Worm (Caenorhabditis elegans): ENCODE results near the gene jnk-1.

The jnk-1 gene

ce11 chrIV:6977089-6977558 is 19.7 kb downstream of the jnk-1 start, which contains the start of the genes pgl-1 and him-3:
Gene pgl-1 (minus strand): TSS chrIV:6977318.
Gene him-3 (plus strand): TSS chrIV:6977508.
- no peak for TF ChIP-seq nhr-21 (tag; optimal IDR thresholded peaks at IDR 0.05)
- TF ChIP-seq nhr-237 (tag; optimal IDR thresholded peaks at IDR 0.05) = no peak
- TF ChIP-seq sma-3 (GFP tag; optimal IDR thresholded peaks at IDR 0.05) = no peak
- no peak for TF ChIP-seq peb-1 (tag; optimal IDR thresholded peaks at IDR 0.05)
- no peak for TF ChIP-seq dmd-4 (tag; optimal IDR thresholded peaks at IDR 0.05)
- no peak for TF ChIP-seq aly-2 (tag; optimal IDR thresholded peaks at IDR 0.05)
- TF ChIP-seq lin-39 (tag; optimal IDR thresholded peaks at IDR 0.05) = no peak
- no peak for TF ChIP-seq sem-4 (tag; optimal IDR thresholded peaks at IDR 0.05)
- no peak for TF ChIP-seq F13H6.1 (tag; optimal IDR thresholded peaks at IDR 0.05)
- TF ChIP-seq skn-1 (tag; optimal IDR thresholded peaks at IDR 0.05) = no peak
- no peak for TF ChIP-seq ama-1 (optimal IDR thresholded peaks at IDR 0.05)
- no peak for TF ChIP-seq nhr-23 (tag; optimal IDR thresholded peaks at IDR 0.05)
- TF ChIP-seq elt-1 (tag; optimal IDR thresholded peaks at IDR 0.05) = no peak
- no peak for TF ChIP-seq mdl-1 (tag; optimal IDR thresholded peaks at IDR 0.05)

DNA sequence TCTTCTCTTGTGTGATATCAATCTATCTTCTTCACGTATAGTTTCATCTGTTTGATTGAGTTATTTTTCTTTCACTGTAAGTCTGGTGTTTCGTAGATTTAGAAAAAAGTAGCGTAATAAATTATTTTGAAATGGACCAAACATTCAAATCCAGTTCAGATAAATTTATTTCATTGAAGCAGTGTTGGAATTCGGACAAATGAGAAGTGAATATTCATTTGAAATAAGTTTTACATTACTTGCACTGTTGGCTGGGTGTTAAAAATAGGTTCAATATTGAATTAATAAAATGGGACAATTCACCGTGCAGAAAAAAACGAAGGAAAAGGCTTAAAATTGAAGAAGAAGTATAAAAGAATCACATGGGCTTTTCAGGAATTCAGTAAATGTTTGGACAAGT is 21.2 kb downstream of the jnk-1 start:
- no peak for TF ChIP-seq unc-55 (GFP tag; optimal IDR thresholded peaks at IDR 0.05)
- no peak for TF ChIP-seq sma-9 (GFP tag; optimal IDR thresholded peaks at IDR 0.05)
- no peak for TF ChIP-seq sma-9 (tag; optimal IDR thresholded peaks at IDR 0.05)
- TF ChIP-seq C34F6.9 (tag; optimal IDR thresholded peaks at IDR 0.05) = no peak
- TF ChIP-seq sma-3 (GFP tag; optimal IDR thresholded peaks at IDR 0.05) = no peak
- no peak for TF ChIP-seq ztf-11 (tag; optimal IDR thresholded peaks at IDR 0.05)
- no peak for TF ChIP-seq mbf-1 (tag; optimal IDR thresholded peaks at IDR 0.05)
- no peak for TF ChIP-seq nhr-77 (tag; optimal IDR thresholded peaks at IDR 0.05)
- no peak for TF ChIP-seq nhr-23 (tag; optimal IDR thresholded peaks at IDR 0.05)
- no peak for TF ChIP-seq ZK546.5 (tag; optimal IDR thresholded peaks at IDR 0.05)
- no peak for TF ChIP-seq skn-1 (tag; optimal IDR thresholded peaks at IDR 0.05)
- no peak for TF ChIP-seq nhr-10 (tag; optimal IDR thresholded peaks at IDR 0.05)
- no peak for TF ChIP-seq egl-27 (tag; optimal IDR thresholded peaks at IDR 0.05)

DNA sequence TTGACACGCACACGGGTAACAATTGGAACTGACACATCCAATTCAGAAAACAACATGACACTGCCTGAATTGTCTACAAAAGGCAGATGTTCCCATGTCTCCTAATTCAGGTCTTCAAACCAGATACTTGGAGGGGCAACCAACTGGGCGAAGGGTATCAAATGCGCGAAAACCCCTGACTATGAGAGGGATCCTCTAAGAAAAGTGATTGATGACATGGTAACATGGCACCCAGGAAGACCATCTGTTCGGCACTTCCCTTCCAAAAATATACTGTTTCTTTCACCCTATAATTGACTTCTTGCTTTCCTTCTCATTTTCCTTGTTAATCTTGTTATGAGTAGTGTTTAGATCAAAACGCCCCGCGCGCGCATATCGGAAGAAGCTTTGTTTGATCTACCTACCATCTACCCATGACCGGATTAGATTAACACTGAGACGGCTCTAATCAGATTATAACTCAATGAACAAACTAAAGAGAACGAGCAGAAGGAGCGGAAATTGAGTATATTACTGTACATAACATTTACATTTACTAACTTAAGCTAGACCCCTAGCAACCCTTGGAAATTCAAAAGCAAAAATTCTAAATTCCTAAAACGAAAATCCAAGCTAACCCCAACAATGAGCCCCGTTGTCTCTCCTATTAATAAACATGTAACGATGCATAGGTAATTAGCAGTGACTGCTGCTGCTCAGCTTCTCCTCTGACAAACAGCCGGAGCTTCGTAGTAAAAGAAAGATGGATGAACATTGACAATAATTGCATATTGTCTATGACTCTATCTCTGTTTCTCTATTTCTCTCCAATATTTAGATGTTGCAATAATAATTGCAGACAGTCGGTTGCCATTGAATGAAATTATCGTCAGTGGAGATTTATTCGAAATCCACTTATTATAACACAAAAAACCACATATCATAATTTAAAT is 27.3 kb downstream of the jnk-1 start:
- TF ChIP-seq nhr-6 (tag; optimal IDR thresholded peaks at IDR 0.05) = no peak
- TF ChIP-seq ztf-11 (tag; optimal IDR thresholded peaks at IDR 0.05) = no peak
- TF ChIP-seq Y55F3AM.14 (GFP tag; optimal IDR thresholded peaks at IDR 0.05) = no peak
- no peak for TF ChIP-seq mab-5 (tag; optimal IDR thresholded peaks at IDR 0.05)
- no peak for TF ChIP-seq nhr-21 (tag; optimal IDR thresholded peaks at IDR 0.05)
- TF ChIP-seq lin-11 (tag; optimal IDR thresholded peaks at IDR 0.05) = no peak
- TF ChIP-seq R02D3.7 (tag; optimal IDR thresholded peaks at IDR 0.05) = no peak
- TF ChIP-seq snpc-4 (tag; optimal IDR thresholded peaks at IDR 0.05) = no peak
- no peak for TF ChIP-seq C34F6.9 (tag; optimal IDR thresholded peaks at IDR 0.05)
- no peak for TF ChIP-seq skn-1 (tag; optimal IDR thresholded peaks at IDR 0.05)
- no peak for TF ChIP-seq gmeb-1 (tag; optimal IDR thresholded peaks at IDR 0.05)
- TF ChIP-seq sem-4 (tag; optimal IDR thresholded peaks at IDR 0.05) = no peak
- no peak for TF ChIP-seq lin-39 (tag; optimal IDR thresholded peaks at IDR 0.05)
- TF ChIP-seq nhr-10 (tag; optimal IDR thresholded peaks at IDR 0.05) = no peak
- TF ChIP-seq egl-27 (tag; optimal IDR thresholded peaks at IDR 0.05) = no peak
- no peak for TF ChIP-seq mbf-1 (tag; optimal IDR thresholded peaks at IDR 0.05)

- TF ChIP-seq aly-2 (tag; optimal IDR thresholded peaks at IDR 0.05) = no peak
- no peak for TF ChIP-seq nhr-12 (tag; optimal IDR thresholded peaks at IDR 0.05)
- TF ChIP-seq ZK546.5 (tag; optimal IDR thresholded peaks at IDR 0.05) = no peak
- TF ChIP-seq F13H6.1 (tag; optimal IDR thresholded peaks at IDR 0.05) = no peak
- TF ChIP-seq lin-11 (tag; optimal IDR thresholded peaks at IDR 0.05) = no peak
- no peak for TF ChIP-seq ceh-82 (tag; optimal IDR thresholded peaks at IDR 0.05)
- no peak for TF ChIP-seq mdl-1 (tag; optimal IDR thresholded peaks at IDR 0.05)
- TF ChIP-seq blmp-1 (tag; optimal IDR thresholded peaks at IDR 0.05; ENCODE audit: insufficient read depth) = no peak
- no peak for TF ChIP-seq unc-55 (GFP tag; optimal IDR thresholded peaks at IDR 0.05)
- no peak for TF ChIP-seq ztf-11 (tag; optimal IDR thresholded peaks at IDR 0.05)
- no peak for TF ChIP-seq nhr-129 (tag; optimal IDR thresholded peaks at IDR 0.05)
- TF ChIP-seq lin-39 (tag; optimal IDR thresholded peaks at IDR 0.05) = no peak
- no peak for TF ChIP-seq egl-27 (tag; optimal IDR thresholded peaks at IDR 0.05)
- TF ChIP-seq elt-3 (tag; optimal IDR thresholded peaks at IDR 0.05) = no peak
- TF ChIP-seq nhr-25 (tag; optimal IDR thresholded peaks at IDR 0.05) = no peak
- TF ChIP-seq unc-39 (tag; optimal IDR thresholded peaks at IDR 0.05) = no peak
- no peak for TF ChIP-seq Y55F3AM.14 (GFP tag; optimal IDR thresholded peaks at IDR 0.05)
- TF ChIP-seq elt-1 (tag; optimal IDR thresholded peaks at IDR 0.05) = no peak
- no peak for TF ChIP-seq nhr-237 (tag; optimal IDR thresholded peaks at IDR 0.05)
Observed at ce11 chrIV:6986835-6987234, 29.4 kb downstream of the jnk-1 start, which contains the start of gene prkl-1. Gene prkl-1 (minus strand): TSS chrIV:6986935.
